Worm (Caenorhabditis elegans) whole organism, early embryonic: ENCODE data around the gene E02H4.2.

Experiments used
- ama-1 ChIP-seq: fragments of 150-350 bp; optimal IDR thresholded peaks from 2 replicates; lab custom pipeline; 2014
- ceh-36 ChIP-seq: sonication (generic microtip); optimal IDR thresholded peaks from 2 replicates; lab custom pipeline; 2016; ENCODE audit warnings: missing genetic modification characterization, inconsistent platforms, missing compliant biosample characterization
- tbx-37 ChIP-seq: fragments of 200-800 bp; sonication (Bioruptor generic); conservative IDR thresholded peaks from 2 replicates; pipeline ENCODE4 v1.3.6; 2022; ENCODE audit warnings: missing genetic modification reagents, missing genetic modification characterization, missing compliant biosample characterization

ce11 chrX:14289993-14290392, 8.6 kb upstream of the E02H4.2 start:
- no peak for TF ChIP-seq ceh-36 (tag; lab: Kevin White, UChicago)
- TF ChIP-seq ama-1 (lab: Kevin White, UChicago), result no peak
- no peak for TF ChIP-seq tbx-37
